Worm (Caenorhabditis elegans): Measurements from ENCODE around the gene div-1.

- TF ChIP-seq med-1 (GFP tag; optimal IDR thresholded peaks at IDR 0.05; ENCODE audit: insufficient read depth): no peak
- TF ChIP-seq klf-2 (GFP tag; conservative IDR thresholded peaks at IDR 0.05): no peak
- TF ChIP-seq cog-1 (tag; optimal IDR thresholded peaks at IDR 0.05): no peak
- TF ChIP-seq ztf-23 (GFP tag; IDR thresholded peaks at IDR 0.05): no peak
- TF ChIP-seq ztf-29 (GFP tag; IDR thresholded peaks at IDR 0.05): no peak
- TF ChIP-seq tab-1 (GFP tag; IDR thresholded peaks at IDR 0.05): no peak
- no peak for TF ChIP-seq flt-1 (GFP tag; IDR thresholded peaks at IDR 0.05)
- TF ChIP-seq T22C8.4 (GFP tag; IDR thresholded peaks at IDR 0.05): no peak
These were observed at the start of gene div-1, which contains the start of gene cor-1 for ce11 chrIII:10248441-10249137.

All from whole organism, midembryonic.